Fruit fly (Drosophila melanogaster): ENCODE data around the gene Oga.
A peak's percentile ranks its signal among the peaks of the same experiment; 100 is the strongest.

The Oga gene

DNA sequence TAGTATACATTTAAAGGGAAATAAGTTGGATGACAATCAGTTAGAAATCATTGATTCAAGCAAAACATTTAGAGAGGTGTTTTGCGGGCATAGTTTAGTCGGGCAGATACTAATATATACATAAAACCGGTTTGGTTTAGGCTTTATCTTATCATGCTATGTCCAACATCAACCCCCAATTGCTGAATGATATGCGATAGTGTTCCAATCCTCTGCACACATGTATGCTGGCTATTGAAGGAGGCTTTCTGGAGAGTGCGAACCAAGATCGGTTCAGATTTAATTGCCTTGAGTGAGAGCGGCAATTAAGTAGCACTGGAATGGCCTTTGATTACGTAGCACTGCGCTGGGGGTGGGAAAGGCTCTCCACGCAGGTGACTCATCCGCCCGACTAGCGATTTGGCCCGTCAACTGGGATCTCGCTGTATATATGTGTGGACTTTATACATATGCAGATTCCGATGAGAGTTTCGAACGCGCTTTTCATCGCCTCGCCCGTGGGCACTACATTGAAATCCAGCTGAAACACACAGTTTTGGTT, 49.2 kb downstream of the Oga start (continued):
- TF ChIP-seq hbn (GFP tag; IDR thresholded peaks at IDR 0.05; ENCODE audit: partially characterized antibody), result no peak
- TF ChIP-seq nom (GFP tag; optimal IDR thresholded peaks at IDR 0.05), result peak; percentile 81
- peak; percentile 82 for TF ChIP-seq sug (tag; optimal IDR thresholded peaks at IDR 0.05)
- peak; percentile 9 for TF ChIP-seq cg (GFP tag; optimal IDR thresholded peaks at IDR 0.05)
- TF ChIP-seq pros (GFP tag; optimal IDR thresholded peaks at IDR 0.05), result peak; percentile 29

DNA sequence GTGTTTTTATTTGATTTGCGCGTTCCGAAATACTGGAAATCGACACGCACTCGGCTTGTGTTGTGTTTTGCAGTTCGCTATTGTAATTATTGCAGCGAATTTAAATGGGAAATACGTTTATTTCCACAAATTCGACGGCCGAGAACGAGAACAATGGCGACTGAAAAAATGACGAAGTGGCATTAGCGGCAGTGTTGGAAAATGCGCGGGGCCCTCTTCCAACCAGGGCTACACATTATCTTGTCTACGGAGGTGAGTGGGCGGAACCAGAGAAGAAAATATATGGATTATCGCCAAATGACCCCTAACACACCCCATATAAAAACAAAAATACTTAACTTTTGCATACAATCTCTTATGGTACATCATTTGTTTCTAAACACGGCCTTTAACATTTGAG, 50.0 kb downstream of the Oga start, which contains the start of gene Rab1:
TSS of gene Rab1 (minus strand) at position 188 of the 400 bp plus-strand sequence.
- TF ChIP-seq CG17912 (GFP tag; optimal IDR thresholded peaks at IDR 0.05), result peak; percentile 24
- peak; percentile 71 for TF ChIP-seq vvl (GFP tag; IDR thresholded peaks at IDR 0.05)
- TF ChIP-seq Bdp1 (GFP tag; optimal IDR thresholded peaks at IDR 0.05), result peak; percentile 36
- peak; percentile 48 for TF ChIP-seq Antp (GFP tag; optimal IDR thresholded peaks at IDR 0.05)
- TF ChIP-seq phol (tag; optimal IDR thresholded peaks at IDR 0.05), result peak; percentile 96
- peak; percentile 56 for TF ChIP-seq stwl (tag; optimal IDR thresholded peaks at IDR 0.05)
- no peak for TF ChIP-seq sim (GFP tag; IDR thresholded peaks at IDR 0.05)
- no peak for TF ChIP-seq Max (GFP tag; optimal IDR thresholded peaks at IDR 0.05)
- peak; percentile 16 for TF ChIP-seq lbe (GFP tag; optimal IDR thresholded peaks at IDR 0.05)
- peak; percentile 45 for TF ChIP-seq CG18599 (GFP tag; optimal IDR thresholded peaks at IDR 0.05)
- TF ChIP-seq tup (GFP tag; optimal IDR thresholded peaks at IDR 0.05), result no peak
- peak; percentile 29 for TF ChIP-seq CG17829 (tag; optimal IDR thresholded peaks at IDR 0.05)
- peak; percentile 16 for TF ChIP-seq CG7839 (tag; optimal IDR thresholded peaks at IDR 0.05)
- TF ChIP-seq sima (GFP tag; optimal IDR thresholded peaks at IDR 0.05), result no peak
- TF ChIP-seq CG3407 (GFP tag; optimal IDR thresholded peaks at IDR 0.05), result no peak
- no peak for TF ChIP-seq Dip2 (GFP tag; IDR thresholded peaks at IDR 0.05)
- TF ChIP-seq tgo (GFP tag; IDR thresholded peaks at IDR 0.05), result no peak
- TF ChIP-seq CG12299 (tag; optimal IDR thresholded peaks at IDR 0.05), result peak; percentile 9
- peak; percentile 45 for TF ChIP-seq HHEX (GFP tag; optimal IDR thresholded peaks at IDR 0.05)
- TF ChIP-seq slp2 (GFP tag; optimal IDR thresholded peaks at IDR 0.05), result peak; percentile 7
- TF ChIP-seq sisA (GFP tag; IDR thresholded peaks at IDR 0.05), result no peak; the same call in 1 of the 2 replicates
- no peak for TF ChIP-seq cg (GFP tag; optimal IDR thresholded peaks at IDR 0.05)
- TF ChIP-seq CG15073 (GFP tag; optimal IDR thresholded peaks at IDR 0.05), result no peak
- peak; percentile 4 for TF ChIP-seq fd3F (GFP tag; optimal IDR thresholded peaks at IDR 0.05)
- 0 out of 2 replicates have a peak, but pooled peaks have one; percentile 8 for TF ChIP-seq CG10959 (GFP tag; IDR thresholded peaks at IDR 0.05)
- no peak for TF ChIP-seq gcm2 (GFP tag; optimal IDR thresholded peaks at IDR 0.05)
- TF ChIP-seq HmgZ (tag; optimal IDR thresholded peaks at IDR 0.05), result peak; percentile 80
- no peak for TF ChIP-seq CG10274 (GFP tag; optimal IDR thresholded peaks at IDR 0.05)
- TF ChIP-seq CG1233 (GFP tag; optimal IDR thresholded peaks at IDR 0.05), result peak; percentile 27
- TF ChIP-seq CG2678 (tag; optimal IDR thresholded peaks at IDR 0.05), result peak; percentile 41
- no peak for TF ChIP-seq Drgx (GFP tag; IDR thresholded peaks at IDR 0.05)
- TF ChIP-seq Trl (optimal IDR thresholded peaks at IDR 0.05), result no peak
- peak; percentile 16 for TF ChIP-seq Trl (GFP tag; optimal IDR thresholded peaks at IDR 0.05)
- TF ChIP-seq gsb (GFP tag; IDR thresholded peaks at IDR 0.05), result no peak
- peak; percentile 46 for TF ChIP-seq NfI (GFP tag; optimal IDR thresholded peaks at IDR 0.05)
- no peak for TF ChIP-seq Fer2 (tag; optimal IDR thresholded peaks at IDR 0.05)
- peak; percentile 5 to 15 for TF ChIP-seq chif (GFP tag; optimal IDR thresholded peaks at IDR 0.05)
- TF ChIP-seq CG11456 (GFP tag; IDR thresholded peaks at IDR 0.05), result peak; percentile 73; the same call in 2 of the 3 replicates
- TF ChIP-seq en (GFP tag; optimal IDR thresholded peaks at IDR 0.05), result no peak
- TF ChIP-seq bowl (GFP tag; IDR thresholded peaks at IDR 0.05), result no peak
- peak; percentile 22 for TF ChIP-seq ind (GFP tag; optimal IDR thresholded peaks at IDR 0.05)
- TF ChIP-seq jumu (GFP tag; optimal IDR thresholded peaks at IDR 0.05), result peak; percentile 36
- no peak for TF ChIP-seq CG3163 (GFP tag; optimal IDR thresholded peaks at IDR 0.05)
- TF ChIP-seq CG1832 (GFP tag; optimal IDR thresholded peaks at IDR 0.05), result no peak
- 0 out of 2 replicates have a peak, but pooled peaks have one; percentile 19 for TF ChIP-seq CG14441 (GFP tag; IDR thresholded peaks at IDR 0.05)
